Worm (Caenorhabditis elegans) whole organism, young adult: ENCODE data around the gene K12G11.6.

Experiments
- B0261.1 ChIP-seq: sonication (generic microtip); optimal IDR thresholded peaks from 2 replicates; lab custom pipeline; 2016; ENCODE audit warnings: mild to moderate bottlenecking, missing genetic modification characterization, moderate library complexity, missing compliant biosample characterization
- C17E4.6 ChIP-seq: fragments of 200-800 bp; sonication (Bioruptor generic); IDR thresholded peaks from 2 replicates; pipeline ENCODE4 v1.3.6; 2022; ENCODE audit warnings: missing genetic modification reagents, missing genetic modification characterization, missing compliant biosample characterization
- F39B2.1 ChIP-seq: fragments of 200-800 bp; sonication (Bioruptor generic); IDR thresholded peaks from 2 replicates; pipeline ENCODE4 v1.3.6; 2022; ENCODE audit warnings: missing genetic modification reagents, missing genetic modification characterization, missing compliant biosample characterization
- F49E8.2 ChIP-seq: sonication (generic microtip); optimal IDR thresholded peaks from 3 replicates; lab custom pipeline; 2017; ENCODE audit warnings: missing genetic modification characterization, mild to moderate bottlenecking, missing compliant biosample characterization, antibody characterized with exemption, moderate library complexity; ENCODE audit not compliant: insufficient read depth
- K11D2.4 ChIP-seq: fragments of 200-800 bp; sonication (Bioruptor generic); IDR thresholded peaks from 2 replicates; pipeline ENCODE4 v1.3.6; 2022; ENCODE audit warnings: missing genetic modification reagents, missing genetic modification characterization, missing compliant biosample characterization
- T07F8.4 ChIP-seq: sonication (generic microtip); optimal IDR thresholded peaks from 2 replicates; lab custom pipeline; 2016; ENCODE audit warnings: mild to moderate bottlenecking, missing genetic modification characterization, moderate library complexity, missing compliant biosample characterization
- T26A5.8 ChIP-seq: sonication (generic microtip); optimal IDR thresholded peaks from 2 replicates; lab custom pipeline; 2016; ENCODE audit warnings: missing genetic modification characterization, missing compliant biosample characterization
- Y53F4B.3 ChIP-seq: fragments of 200-800 bp; sonication (Bioruptor generic); IDR thresholded peaks from 2 replicates; pipeline ENCODE4 v1.3.6; 2022; ENCODE audit warnings: missing genetic modification reagents, missing genetic modification characterization, missing compliant biosample characterization
- akir-1 ChIP-seq: fragments of 200-800 bp; sonication (Bioruptor generic); optimal IDR thresholded peaks from 2 replicates; lab custom pipeline; 2018; ENCODE audit warnings: mild to moderate bottlenecking, missing genetic modification characterization, moderate library complexity, missing compliant biosample characterization
- atf-7 ChIP-seq: sonication (generic microtip); optimal IDR thresholded peaks from 2 replicates; lab custom pipeline; 2017; ENCODE audit warnings: mild to moderate bottlenecking, missing genetic modification characterization, missing compliant biosample characterization
- bed-1 ChIP-seq: fragments of 200-800 bp; sonication (Bioruptor generic); IDR thresholded peaks from 2 replicates; pipeline ENCODE4 v1.3.6; 2022; ENCODE audit warnings: missing genetic modification reagents, missing genetic modification characterization, missing compliant biosample characterization
- ccch-3 ChIP-seq: fragments of 200-800 bp; sonication (Bioruptor generic); optimal IDR thresholded peaks from 2 replicates; lab custom pipeline; 2018; ENCODE audit warnings: mild to moderate bottlenecking, missing genetic modification characterization, missing compliant biosample characterization
- cebp-1 ChIP-seq, 2 experiments: fragments of 200-800 bp in 1 of 2; sonication (Bioruptor generic) in 1 of 2; sonication (generic microtip) in 1 of 2; IDR thresholded peaks in 1 of 2; optimal IDR thresholded peaks in 1 of 2; 2 replicates each; pipeline versions ENCODE4 v1.3.6 to Lab custom; 2017 to 2022; ENCODE audit warnings: missing compliant biosample characterization in 2 of 2, missing genetic modification characterization in 2 of 2, mild to moderate bottlenecking in 1 of 2, missing genetic modification reagents in 1 of 2, moderate library complexity in 1 of 2
- cebp-2 ChIP-seq: fragments of 200-800 bp; sonication (Bioruptor generic); IDR thresholded peaks from 2 replicates; pipeline ENCODE4 v1.3.6; 2022; ENCODE audit warnings: missing genetic modification characterization, missing compliant biosample characterization
- ceh-100 ChIP-seq: fragments of 200-800 bp; sonication (Bioruptor generic); IDR thresholded peaks from 2 replicates; pipeline ENCODE4 v1.3.6; 2022; ENCODE audit warnings: missing genetic modification reagents, missing genetic modification characterization, missing compliant biosample characterization
- ceh-58 ChIP-seq: fragments of 200-800 bp; sonication (Bioruptor generic); IDR thresholded peaks from 2 replicates; pipeline ENCODE4 v1.3.6; 2022; ENCODE audit warnings: missing genetic modification characterization, missing compliant biosample characterization
- ceh-79 ChIP-seq: sonication (generic microtip); optimal IDR thresholded peaks from 2 replicates; lab custom pipeline; 2017; ENCODE audit warnings: mild to moderate bottlenecking, missing genetic modification characterization, missing compliant biosample characterization
- ceh-91 ChIP-seq: fragments of 200-800 bp; sonication (Bioruptor generic); IDR thresholded peaks from 2 replicates; pipeline ENCODE4 v1.3.6; 2022; ENCODE audit warnings: missing genetic modification reagents, missing genetic modification characterization, missing compliant biosample characterization
- chd-7 ChIP-seq: sonication (generic microtip); optimal IDR thresholded peaks from 2 replicates; lab custom pipeline; 2016; ENCODE audit warnings: mild to moderate bottlenecking, missing genetic modification characterization, moderate library complexity, missing compliant biosample characterization
- die-1 ChIP-seq: sonication (generic microtip); optimal IDR thresholded peaks from 2 replicates; lab custom pipeline; 2016; ENCODE audit warnings: missing genotype, mild to moderate bottlenecking, missing genetic modification characterization, missing compliant biosample characterization
- dox-1 ChIP-seq: fragments of 200-800 bp; sonication (Bioruptor generic); IDR thresholded peaks from 2 replicates; pipeline ENCODE4 v1.3.6; 2022; ENCODE audit warnings: missing genetic modification reagents, missing genetic modification characterization, missing compliant biosample characterization
- egrh-3 ChIP-seq: fragments of 200-800 bp; sonication (Bioruptor generic); IDR thresholded peaks from 2 replicates; pipeline ENCODE4 v1.3.6; 2022; ENCODE audit warnings: missing genetic modification reagents, missing genetic modification characterization, missing compliant biosample characterization
- ekl-4 ChIP-seq: fragments of 200-800 bp; sonication (Bioruptor generic); IDR thresholded peaks from 2 replicates; pipeline ENCODE4 v1.3.6; 2022; ENCODE audit warnings: missing genetic modification reagents, missing genetic modification characterization, missing compliant biosample characterization
- ets-4 ChIP-seq: fragments of 200-800 bp; sonication (Bioruptor generic); optimal IDR thresholded peaks from 2 replicates; lab custom pipeline; 2018; ENCODE audit warnings: mild to moderate bottlenecking, missing genetic modification characterization, missing compliant biosample characterization
- fkh-3 ChIP-seq: sonication (generic microtip); optimal IDR thresholded peaks from 2 replicates; lab custom pipeline; 2016; ENCODE audit warnings: mild to moderate bottlenecking, missing genetic modification characterization, missing compliant biosample characterization
- him-1 ChIP-seq: sonication (generic microtip); optimal IDR thresholded peaks from 2 replicates; lab custom pipeline; 2016; ENCODE audit warnings: missing genotype, missing genetic modification reagents, missing genetic modification characterization, missing compliant biosample characterization
- hlh-12 ChIP-seq: sonication (generic microtip); optimal IDR thresholded peaks from 2 replicates; lab custom pipeline; 2016; ENCODE audit warnings: missing genetic modification characterization, missing compliant biosample characterization
- hmg-20 ChIP-seq: fragments of 200-800 bp; sonication (Bioruptor generic); IDR thresholded peaks from 2 replicates; pipeline ENCODE4 v1.3.6; 2022; ENCODE audit warnings: missing genetic modification reagents, missing genetic modification characterization, missing compliant biosample characterization
- hsf-1 ChIP-seq: fragments of 200-800 bp; sonication (Bioruptor generic); IDR thresholded peaks from 2 replicates; pipeline ENCODE4 v1.3.6; 2022; ENCODE audit warnings: missing genetic modification reagents, missing genetic modification characterization, missing compliant biosample characterization
- lag-1 ChIP-seq: fragments of 200-800 bp; sonication (Bioruptor generic); IDR thresholded peaks from 2 replicates; pipeline ENCODE4 v1.3.6; 2022; ENCODE audit warnings: missing genetic modification reagents, missing genetic modification characterization, missing compliant biosample characterization
- let-526 ChIP-seq: fragments of 200-800 bp; sonication (Bioruptor generic); IDR thresholded peaks from 2 replicates; pipeline ENCODE4 v1.3.6; 2022; ENCODE audit warnings: missing genetic modification reagents, missing genetic modification characterization, missing compliant biosample characterization
- lin-35 ChIP-seq, 3 experiments: fragments of 150-350 bp in 2 of 3; sonication (generic microtip) in 1 of 3; optimal IDR thresholded peaks; 2 replicates each; lab custom pipeline; 2014 to 2018; ENCODE audit warnings: missing biosample characterization in 3 of 3, missing genetic modification characterization in 3 of 3, missing genetic modification reagents in 3 of 3
- lsl-1 ChIP-seq: fragments of 200-800 bp; sonication (Bioruptor generic); optimal IDR thresholded peaks from 2 replicates; lab custom pipeline; 2018; ENCODE audit warnings: mild to moderate bottlenecking, missing genetic modification characterization, moderate library complexity, missing compliant biosample characterization
- madf-10 ChIP-seq: sonication (generic microtip); optimal IDR thresholded peaks from 2 replicates; lab custom pipeline; 2016; ENCODE audit warnings: mild to moderate bottlenecking, missing genetic modification characterization, missing compliant biosample characterization
- madf-3 ChIP-seq: fragments of 200-800 bp; sonication (Bioruptor generic); IDR thresholded peaks from 2 replicates; pipeline ENCODE4 v1.3.6; 2022; ENCODE audit warnings: missing genetic modification reagents, missing genetic modification characterization, missing compliant biosample characterization
- madf-6 ChIP-seq: fragments of 200-800 bp; sonication (Bioruptor generic); IDR thresholded peaks from 2 replicates; pipeline ENCODE4 v1.3.6; 2022; ENCODE audit warnings: missing genetic modification reagents, missing genetic modification characterization, missing compliant biosample characterization
- mxl-1 ChIP-seq: sonication (generic microtip); optimal IDR thresholded peaks from 2 replicates; lab custom pipeline; 2016; ENCODE audit warnings: missing genetic modification characterization, missing compliant biosample characterization
- nfya-1 ChIP-seq: sonication (generic microtip); optimal IDR thresholded peaks from 2 replicates; lab custom pipeline; 2017; ENCODE audit warnings: antibody characterized with exemption, missing compliant biosample characterization, missing genetic modification characterization, borderline replicate concordance; ENCODE audit not compliant: insufficient read depth
- nhr-90 ChIP-seq: sonication (generic microtip); optimal IDR thresholded peaks from 2 replicates; lab custom pipeline; 2016; ENCODE audit warnings: missing genotype, mild to moderate bottlenecking, missing genetic modification characterization, missing compliant biosample characterization
- pbrm-1 ChIP-seq: fragments of 200-800 bp; sonication (Bioruptor generic); IDR thresholded peaks from 2 replicates; pipeline ENCODE4 v1.3.6; 2022; ENCODE audit warnings: missing genetic modification reagents, missing genetic modification characterization, missing compliant biosample characterization
- rec-8 ChIP-seq, 2 experiments: sonication (generic microtip); optimal IDR thresholded peaks; 2 replicates each; lab custom pipeline; 2016; ENCODE audit warnings: mild to moderate bottlenecking in 2 of 2, missing genetic modification characterization in 2 of 2, missing genetic modification reagents in 2 of 2, missing genotype in 2 of 2, missing biosample characterization in 1 of 2, missing compliant biosample characterization in 1 of 2, moderate library complexity in 1 of 2
- repo-1 ChIP-seq: sonication (generic microtip); optimal IDR thresholded peaks from 2 replicates; lab custom pipeline; 2017; ENCODE audit warnings: mild to moderate bottlenecking, missing genetic modification characterization, missing compliant biosample characterization
- snpc-1.3 ChIP-seq: sonication (generic microtip); optimal IDR thresholded peaks from 2 replicates; lab custom pipeline; 2017; ENCODE audit warnings: missing genetic modification characterization, mild to moderate bottlenecking, missing compliant biosample characterization, antibody characterized with exemption, moderate library complexity, missing genotype, missing genetic modification reagents; ENCODE audit not compliant: insufficient read depth
- zfh-2 ChIP-seq: fragments of 200-800 bp; sonication (Bioruptor generic); conservative IDR thresholded peaks from 2 replicates; pipeline ENCODE4 v1.3.6; 2022; ENCODE audit warnings: missing genetic modification reagents, missing genetic modification characterization, missing compliant biosample characterization
- ztf-18 ChIP-seq: sonication (generic microtip); optimal IDR thresholded peaks from 2 replicates; lab custom pipeline; 2016; ENCODE audit warnings: missing genotype, mild to moderate bottlenecking, missing genetic modification characterization, missing compliant biosample characterization
- ztf-28 ChIP-seq: fragments of 200-800 bp; sonication (Bioruptor generic); IDR thresholded peaks from 2 replicates; pipeline ENCODE4 v1.3.6; 2022; ENCODE audit warnings: missing genetic modification reagents, missing genetic modification characterization, missing compliant biosample characterization
- ztf-6 ChIP-seq: fragments of 200-800 bp; sonication (Bioruptor generic); IDR thresholded peaks from 2 replicates; pipeline ENCODE4 v1.3.6; 2022; ENCODE audit warnings: missing genetic modification reagents, missing genetic modification characterization, missing compliant biosample characterization

Gene K12G11.6

ce11 chrV:11893975-11894374 lies at the start of gene K12G11.6:
Gene K12G11.6 (plus strand): TSS chrV:11894331.
- TF ChIP-seq hlh-12 (tag; lab: Kevin White, UChicago) = no peak
- no peak for TF ChIP-seq ceh-100

- TF ChIP-seq pbrm-1 (no peak), F39B2.1 (GFP tag; lab: Robert Waterston, UW) (no peak), die-1 (tag; lab: Kevin White, UChicago) (no peak), bed-1 (GFP tag; lab: Robert Waterston, UW) (no peak), nfya-1 (tag; lab: Kevin White, UChicago) (no peak), madf-6 (GFP tag; lab: Robert Waterston, UW) (no peak), T26A5.8 (tag; lab: Kevin White, UChicago) (no peak), egrh-3 (GFP tag; lab: Robert Waterston, UW) (no peak), ztf-18 (tag; lab: Kevin White, UChicago) (no peak), fkh-3 (tag; lab: Kevin White, UChicago) (no peak), ztf-28 (GFP tag; lab: Robert Waterston, UW) (no peak), ceh-58 (GFP tag; lab: Robert Waterston, UW) (no peak), nhr-90 (tag; lab: Kevin White, UChicago) (no peak), zfh-2 (GFP tag; lab: Robert Waterston, UW) (peak; percentile 88), lsl-1 (GFP tag; lab: Kevin White, UChicago) (no peak), T07F8.4 (tag; lab: Kevin White, UChicago) (no peak), repo-1 (tag; lab: Kevin White, UChicago) (no peak), chd-7 (tag; lab: Kevin White, UChicago) (peak; percentile 12), ccch-3 (GFP tag; lab: Kevin White, UChicago) (no peak), C17E4.6 (GFP tag; lab: Robert Waterston, UW) (no peak), madf-3 (GFP tag; lab: Robert Waterston, UW) (no peak), ets-4 (GFP tag; lab: Kevin White, UChicago) (no peak), rec-8 (tag; optimal IDR thresholded peaks at IDR 0.05; lab: Kevin White, UChicago) (no peak), ztf-6 (no peak), ekl-4 (peak; percentile 42; the same call in 1 of the 2 replicates), snpc-1.3 (tag; lab: Kevin White, UChicago) (no peak), B0261.1 (tag; lab: Kevin White, UChicago) (no peak), akir-1 (GFP tag; lab: Kevin White, UChicago) (no peak), F49E8.2 (no peak), Y53F4B.3 (GFP tag; lab: Robert Waterston, UW) (no peak), ceh-91 (GFP tag; lab: Robert Waterston, UW) (no peak), lin-35 (GFP tag; optimal IDR thresholded peaks at IDR 0.05; lab: Kevin White, UChicago) (no peak), let-526 (GFP tag; lab: Robert Waterston, UW) (no peak), K11D2.4 (0 out of 2 replicates have a peak, but pooled peaks have one; percentile 48), atf-7 (no peak), ceh-79 (no peak), hsf-1 (GFP tag; lab: Robert Waterston, UW) (no peak), cebp-1 (GFP tag; IDR thresholded peaks at IDR 0.05; lab: Robert Waterston, UW) (no peak), cebp-1 (tag; optimal IDR thresholded peaks at IDR 0.05; lab: Kevin White, UChicago) (no peak), lag-1 (no peak), him-1 (tag; lab: Kevin White, UChicago) (no peak), mxl-1 (no peak), hmg-20 (GFP tag; lab: Robert Waterston, UW) (no peak), dox-1 (GFP tag; lab: Robert Waterston, UW) (peak; percentile 48; the same call in 1 of the 2 replicates), madf-10 (no peak), cebp-2 (no peak)
Measured at ce11 chrV:11844828-11845227, 49.3 kb upstream of the K12G11.6 start.
